Fruit fly (Drosophila melanogaster) whole organism, embryonic: ENCODE measurements around the gene CG42759.

ENCODE experiments used
- Atf6 ChIP-seq: fragments of 200-800 bp; sonication (Bioruptor generic); IDR thresholded peaks from 2 replicates; pipeline ENCODE4 v1.3.6; 2022; ENCODE audit warnings: missing biosample characterization, missing genetic modification characterization
- Blimp-1 ChIP-seq: fragments of 200-800 bp; sonication (Bioruptor generic); optimal IDR thresholded peaks from 3 replicates; lab custom pipeline; 2018; ENCODE audit warnings: missing biosample characterization, missing genetic modification characterization, mild to moderate bottlenecking, moderate library complexity, missing genetic modification reagents
- CG10959 ChIP-seq: fragments of 200-800 bp; sonication (Bioruptor generic); IDR thresholded peaks from 2 replicates; pipeline ENCODE4 v1.3.6; 2022; ENCODE audit warnings: missing biosample characterization, missing genetic modification characterization
- CG11093 ChIP-seq: fragments of 200-800 bp; sonication (Bioruptor generic); IDR thresholded peaks from 3 replicates; pipeline ENCODE4 v1.3.6; 2022; ENCODE audit warnings: missing biosample characterization, missing genetic modification characterization
- CG11456 ChIP-seq: fragments of 200-800 bp; sonication (Bioruptor generic); IDR thresholded peaks from 3 replicates; pipeline ENCODE4 v1.3.6; 2022; ENCODE audit warnings: missing biosample characterization, missing genetic modification characterization
- CG12769 ChIP-seq: fragments of 200-800 bp; sonication (Bioruptor generic); optimal IDR thresholded peaks from 2 replicates; lab custom pipeline; 2019; ENCODE audit warnings: missing biosample characterization, mild to moderate bottlenecking, missing genetic modification characterization, moderate library complexity
- CG13287 ChIP-seq: fragments of 200-800 bp; sonication (Bioruptor generic); IDR thresholded peaks from 2 replicates; pipeline ENCODE4 v1.3.6; 2022; ENCODE audit warnings: missing biosample characterization, missing genetic modification characterization; ENCODE audit not compliant: partially characterized antibody
- CG17568 ChIP-seq: fragments of 200-800 bp; sonication (Bioruptor generic); optimal IDR thresholded peaks from 2 replicates; lab custom pipeline; 2018; ENCODE audit warnings: missing biosample characterization, mild to moderate bottlenecking, missing genetic modification characterization, moderate library complexity
- CG17912 ChIP-seq: fragments of 200-800 bp; sonication (Bioruptor generic); optimal IDR thresholded peaks from 2 replicates; lab custom pipeline; 2018; ENCODE audit warnings: missing biosample characterization, mild to moderate bottlenecking, missing genetic modification characterization
- CG2116 ChIP-seq: fragments of 200-800 bp; sonication (Bioruptor generic); optimal IDR thresholded peaks from 3 replicates; lab custom pipeline; 2018; ENCODE audit warnings: missing biosample characterization, mild to moderate bottlenecking, missing genetic modification characterization
- CG32532 ChIP-seq: fragments of 200-800 bp; sonication (Bioruptor generic); IDR thresholded peaks from 2 replicates; pipeline ENCODE4 v1.3.6; 2022; ENCODE audit warnings: missing biosample characterization, missing genetic modification characterization
- CG32767 ChIP-seq: fragments of 200-800 bp; sonication (Bioruptor generic); IDR thresholded peaks from 2 replicates; pipeline ENCODE4 v1.3.6; 2022; ENCODE audit warnings: missing biosample characterization, missing genetic modification characterization
- CG3995 ChIP-seq: fragments of 200-800 bp; sonication (Bioruptor generic); optimal IDR thresholded peaks from 3 replicates; lab custom pipeline; 2016; ENCODE audit warnings: missing biosample characterization, missing genetic modification characterization
- CG4820 ChIP-seq: fragments of 200-800 bp; sonication (Bioruptor generic); optimal IDR thresholded peaks from 3 replicates; lab custom pipeline; 2016; ENCODE audit warnings: missing biosample characterization, missing genetic modification characterization
- CG6683 ChIP-seq: fragments of 200-800 bp; sonication (Bioruptor generic); optimal IDR thresholded peaks from 2 replicates; lab custom pipeline; 2017; ENCODE audit warnings: missing biosample characterization, mild to moderate bottlenecking, missing genetic modification characterization, missing genetic modification reagents
- CG6791 ChIP-seq: fragments of 200-800 bp; sonication (Bioruptor generic); IDR thresholded peaks from 3 replicates; pipeline ENCODE4 v1.3.6; 2022; ENCODE audit warnings: missing biosample characterization, missing genetic modification characterization; ENCODE audit not compliant: partially characterized antibody
- CG7271 ChIP-seq: fragments of 200-800 bp; sonication (Bioruptor generic); optimal IDR thresholded peaks from 2 replicates; lab custom pipeline; 2018; ENCODE audit warnings: missing biosample characterization, mild to moderate bottlenecking, missing genetic modification characterization, moderate library complexity
- Dll ChIP-seq: fragments of 200-800 bp; sonication (Bioruptor generic); IDR thresholded peaks from 4 replicates; pipeline ENCODE4 v1.3.6; 2022; ENCODE audit warnings: missing biosample characterization, missing genetic modification characterization; ENCODE audit not compliant: partially characterized antibody
- Ets97D ChIP-seq: fragments of 200-800 bp; sonication (Bioruptor generic); optimal IDR thresholded peaks from 3 replicates; lab custom pipeline; 2016; ENCODE audit warnings: missing biosample characterization, missing genetic modification characterization
- GATAe ChIP-seq: fragments of 200-800 bp; sonication (Bioruptor generic); conservative IDR thresholded peaks from 2 replicates; pipeline ENCODE4 v1.3.6; 2022; ENCODE audit warnings: missing biosample characterization, missing genetic modification characterization
- HLHmδ ChIP-seq: fragments of 200-800 bp; sonication (Bioruptor generic); optimal IDR thresholded peaks from 2 replicates; lab custom pipeline; 2018; ENCODE audit warnings: missing biosample characterization, mild to moderate bottlenecking, missing genetic modification characterization, moderate library complexity
- Mes4 ChIP-seq: fragments of 200-800 bp; sonication (Bioruptor generic); optimal IDR thresholded peaks from 2 replicates; lab custom pipeline; 2016; ENCODE audit warnings: missing biosample characterization, missing genetic modification characterization
- Nf-YA ChIP-seq: fragments of 200-800 bp; sonication (Bioruptor generic); IDR thresholded peaks from 2 replicates; pipeline ENCODE4 v1.3.6; 2022; ENCODE audit warnings: missing biosample characterization, missing genetic modification characterization
- Oaz ChIP-seq: fragments of 200-800 bp; sonication (Bioruptor generic); IDR thresholded peaks from 2 replicates; pipeline ENCODE4 v1.3.6; 2022; ENCODE audit warnings: missing biosample characterization, missing genetic modification characterization
- Ravus ChIP-seq: fragments of 200-800 bp; sonication (Bioruptor generic); IDR thresholded peaks from 2 replicates; pipeline ENCODE4 v1.3.6; 2022; ENCODE audit warnings: missing biosample characterization, missing genetic modification characterization
- Usf ChIP-seq: fragments of 200-800 bp; sonication (Bioruptor generic); optimal IDR thresholded peaks from 2 replicates; lab custom pipeline; 2017; ENCODE audit warnings: missing genotype, missing biosample characterization, missing genetic modification characterization
- bigmax ChIP-seq: fragments of 200-800 bp; sonication (Bioruptor generic); optimal IDR thresholded peaks from 2 replicates; lab custom pipeline; 2018; ENCODE audit warnings: missing biosample characterization, mild to moderate bottlenecking, missing genetic modification characterization
- cato ChIP-seq: fragments of 200-800 bp; sonication (Bioruptor generic); optimal IDR thresholded peaks from 2 replicates; lab custom pipeline; 2016; ENCODE audit warnings: missing biosample characterization, missing genetic modification characterization, borderline replicate concordance
- crol ChIP-seq: fragments of 200-800 bp; sonication (Bioruptor generic); IDR thresholded peaks from 2 replicates; pipeline ENCODE4 v1.3.6; 2022; ENCODE audit warnings: missing biosample characterization, missing genetic modification characterization
- dysf ChIP-seq: fragments of 200-800 bp; sonication (Bioruptor generic); IDR thresholded peaks from 3 replicates; pipeline ENCODE4 v1.3.6; 2022; ENCODE audit warnings: missing biosample characterization, missing genetic modification characterization
- exex ChIP-seq: fragments of 200-800 bp; sonication (Bioruptor generic); optimal IDR thresholded peaks from 4 replicates; lab custom pipeline; 2018; ENCODE audit warnings: missing biosample characterization, mild to moderate bottlenecking, missing genetic modification characterization, moderate library complexity
- fd102C ChIP-seq: fragments of 200-800 bp; sonication (Bioruptor generic); optimal IDR thresholded peaks from 2 replicates; lab custom pipeline; 2018; ENCODE audit warnings: missing biosample characterization, mild to moderate bottlenecking, missing genetic modification characterization, moderate library complexity
- fu2 ChIP-seq: fragments of 200-800 bp; sonication (Bioruptor generic); optimal IDR thresholded peaks from 2 replicates; lab custom pipeline; 2016; ENCODE audit warnings: missing biosample characterization, missing genetic modification characterization
- gfzf ChIP-seq: fragments of 200-800 bp; sonication (Bioruptor generic); optimal IDR thresholded peaks from 2 replicates; lab custom pipeline; 2016; ENCODE audit warnings: missing biosample characterization, mild to moderate bottlenecking, missing genetic modification characterization, moderate library complexity
- hb ChIP-seq: fragments of 200-800 bp; sonication (Bioruptor generic); IDR thresholded peaks from 3 replicates; pipeline ENCODE4 v1.3.6; 2022; ENCODE audit warnings: missing biosample characterization, missing genetic modification characterization; ENCODE audit not compliant: partially characterized antibody
- knrl ChIP-seq: fragments of 200-800 bp; sonication (Bioruptor generic); IDR thresholded peaks from 3 replicates; pipeline ENCODE4 v1.3.6; 2022; ENCODE audit warnings: missing biosample characterization, missing genetic modification characterization; ENCODE audit not compliant: partially characterized antibody
- lov ChIP-seq, 2 experiments: fragments of 200-800 bp in 1 of 2; fragments of >200 bp in 1 of 2; sonication (Bioruptor generic) in 1 of 2; IDR thresholded peaks in 1 of 2; optimal IDR thresholded peaks in 1 of 2; 2 replicates in 1 of 2; 3 replicates in 1 of 2; pipeline versions ENCODE4 v1.3.6 to Lab custom; 2017 to 2022; ENCODE audit warnings: missing biosample characterization in 1 of 2, missing genetic modification characterization in 1 of 2
- nom ChIP-seq: fragments of 200-800 bp; sonication (Bioruptor generic); optimal IDR thresholded peaks from 2 replicates; lab custom pipeline; 2017; ENCODE audit warnings: missing biosample characterization, missing genetic modification characterization, mild to moderate bottlenecking, moderate library complexity, missing genetic modification reagents
- pan ChIP-seq, 4 experiments: fragments of >200 bp in 3 of 4; fragments of 200-800 bp in 1 of 4; sonication (Bioruptor generic) in 1 of 4; optimal IDR thresholded peaks in 3 of 4; IDR thresholded peaks in 1 of 4; 2 replicates each; pipeline versions ENCODE4 v1.3.6 to Lab custom; 2017 to 2022; ENCODE audit warnings: missing biosample characterization in 2 of 4, missing genetic modification characterization in 2 of 4, mixed read lengths in 1 of 4
- pho ChIP-seq: fragments of 200-800 bp; sonication (Bioruptor generic); optimal IDR thresholded peaks from 2 replicates; lab custom pipeline; 2016; ENCODE audit warnings: missing biosample characterization, missing genetic modification characterization
- repo ChIP-seq: fragments of 200-800 bp; sonication (Bioruptor generic); optimal IDR thresholded peaks from 2 replicates; lab custom pipeline; 2016; ENCODE audit warnings: missing biosample characterization, missing genetic modification characterization
- ro ChIP-seq: fragments of 200-800 bp; sonication (Bioruptor generic); IDR thresholded peaks from 2 replicates; pipeline ENCODE4 v1.3.6; 2022; ENCODE audit warnings: missing biosample characterization, missing genetic modification characterization
- tin ChIP-seq: fragments of 200-800 bp; sonication (Bioruptor generic); optimal IDR thresholded peaks from 3 replicates; lab custom pipeline; 2016; ENCODE audit warnings: missing biosample characterization, missing genetic modification characterization
- twi ChIP-seq: fragments of 200-800 bp; optimal IDR thresholded peaks from 2 replicates; lab custom pipeline; 2019; ENCODE audit warnings: missing biosample characterization, mild to moderate bottlenecking, missing genetic modification characterization, moderate library complexity
- unpg ChIP-seq: fragments of 200-800 bp; sonication (Bioruptor generic); optimal IDR thresholded peaks from 3 replicates; lab custom pipeline; 2018; ENCODE audit warnings: missing biosample characterization, mild to moderate bottlenecking, missing genetic modification characterization, moderate library complexity
- yki ChIP-seq: fragments of >200 bp; optimal IDR thresholded peaks from 3 replicates; lab custom pipeline; 2018
- z ChIP-seq: fragments of 200-800 bp; sonication (Bioruptor generic); IDR thresholded peaks from 3 replicates; pipeline ENCODE4 v1.3.6; 2022; ENCODE audit warnings: missing biosample characterization, missing genetic modification characterization
- zfh2 ChIP-seq: fragments of 200-800 bp; sonication (Bioruptor generic); optimal IDR thresholded peaks from 2 replicates; lab custom pipeline; 2016; ENCODE audit warnings: missing biosample characterization, missing genetic modification characterization

CG42759 gene

dm6 chr3R:10097531-10098295 is 45.2 kb upstream of the CG42759 start (continued):
- TF ChIP-seq pho (GFP tag; lab: Kevin White, UChicago), result peak; percentile 50
- TF ChIP-seq CG32532 (GFP tag; lab: Robert Waterston, UW), result peak; percentile 79
- TF ChIP-seq Usf (GFP tag; lab: Kevin White, UChicago), result peak; percentile 47
- no peak for TF ChIP-seq CG17912 (GFP tag; lab: Kevin White, UChicago)
- peak; percentile 46 for TF ChIP-seq CG3995 (GFP tag; lab: Kevin White, UChicago)
- TF ChIP-seq gfzf (GFP tag; lab: Kevin White, UChicago), result no peak
- peak; percentile 33 for TF ChIP-seq CG4820 (GFP tag; lab: Kevin White, UChicago)
- peak; percentile 42 for TF ChIP-seq Ets97D (GFP tag; lab: Kevin White, UChicago)
- peak; percentile 45 for TF ChIP-seq repo (GFP tag; lab: Kevin White, UChicago)
- TF ChIP-seq Atf6 (GFP tag; lab: Robert Waterston, UW), result peak; percentile 64; the same call in 1 of the 2 replicates
- TF ChIP-seq z, result no peak
- TF ChIP-seq HLHmδ (GFP tag; lab: Kevin White, UChicago), result peak; percentile 30
- TF ChIP-seq yki (lab: Kevin White, UChicago), result no peak
- TF ChIP-seq dysf (GFP tag; lab: Robert Waterston, UW), result peak; percentile 79
- TF ChIP-seq CG10959 (GFP tag; lab: Robert Waterston, UW), result no peak
- TF ChIP-seq ro (GFP tag; lab: Robert Waterston, UW), result no peak
- no peak for TF ChIP-seq CG11093 (GFP tag; lab: Robert Waterston, UW)
- no peak for TF ChIP-seq cato
- peak; percentile 69; the same call in 1 of the 3 replicates for TF ChIP-seq CG11456 (GFP tag; lab: Robert Waterston, UW)
- peak; percentile 74 for TF ChIP-seq unpg
- TF ChIP-seq hb (GFP tag; lab: Robert Waterston, UW), result no peak
- peak; percentile 20; the same call in 1 of the 2 replicates for TF ChIP-seq GATAe (GFP tag; lab: Robert Waterston, UW)
- peak; percentile 3 for TF ChIP-seq CG2116 (GFP tag; lab: Kevin White, UChicago)
- TF ChIP-seq CG6791, result no peak
- peak; percentile 65; the same call in 1 of the 2 replicates for TF ChIP-seq CG32767 (GFP tag; lab: Robert Waterston, UW)
- TF ChIP-seq Mes4 (GFP tag; lab: Kevin White, UChicago), result no peak
- no peak for TF ChIP-seq knrl (GFP tag; lab: Robert Waterston, UW)
- TF ChIP-seq tin (GFP tag; lab: Kevin White, UChicago), result peak; percentile 16
- TF ChIP-seq zfh2 (GFP tag; lab: Kevin White, UChicago), result peak; percentile 64
- TF ChIP-seq CG17568, result peak; percentile 19
- TF ChIP-seq exex (tag; lab: Kevin White, UChicago), result peak; percentile 82
- no peak for TF ChIP-seq twi (tag; lab: Kevin White, UChicago)
- no peak for TF ChIP-seq Ravus (GFP tag; lab: Robert Waterston, UW)
- TF ChIP-seq bigmax (GFP tag; lab: Kevin White, UChicago), result no peak
- no peak for TF ChIP-seq nom (GFP tag; lab: Kevin White, UChicago)
- TF ChIP-seq CG6683 (GFP tag; lab: Kevin White, UChicago), result peak; percentile 54
- TF ChIP-seq CG12769, result peak; percentile 60
- no peak for TF ChIP-seq pan (optimal IDR thresholded peaks at IDR 0.05; lab: Kevin White, UChicago)
- peak in 1 of 2 experiments; percentile 48 for TF ChIP-seq pan (GFP tag; optimal IDR thresholded peaks at IDR 0.05 in 1 of 2, IDR thresholded peaks at IDR 0.05 in 1 of 2)
- no peak for TF ChIP-seq CG7271 (tag; lab: Kevin White, UChicago)
- no peak for TF ChIP-seq Nf-YA (GFP tag; lab: Robert Waterston, UW)
- TF ChIP-seq crol (GFP tag; lab: Robert Waterston, UW), result no peak
- TF ChIP-seq Oaz (GFP tag; lab: Robert Waterston, UW), result no peak; the same call in 1 of the 2 replicates
- peak; percentile 34 for TF ChIP-seq fu2 (GFP tag; lab: Kevin White, UChicago)
- TF ChIP-seq CG13287 (GFP tag; lab: Robert Waterston, UW), result no peak; the same call in 1 of the 2 replicates
- no peak for TF ChIP-seq lov (optimal IDR thresholded peaks at IDR 0.05; lab: Kevin White, UChicago)
- TF ChIP-seq lov (GFP tag; IDR thresholded peaks at IDR 0.05; lab: Robert Waterston, UW), result no peak
- no peak for TF ChIP-seq fd102C
- peak; percentile 51 for TF ChIP-seq Blimp-1 (GFP tag; lab: Kevin White, UChicago)
- TF ChIP-seq Dll, result 0 out of 4 replicates have a peak, but pooled peaks have one; percentile 37
